Worm (Caenorhabditis elegans): ENCODE results near the gene ZK1058.3.
A peak's percentile ranks its signal among the peaks of the same experiment; 100 is the strongest.

The ZK1058.3 gene

ce11 chrIII:3954220-3954619 is 35.6 kb downstream of the ZK1058.3 start (continued):
- TF ChIP-seq dpl-1 (GFP tag; optimal IDR thresholded peaks at IDR 0.05) (peak; percentile 10), lin-1 (GFP tag; IDR thresholded peaks at IDR 0.05) (no peak), ama-1 (optimal IDR thresholded peaks at IDR 0.05) (peak; percentile 27), mdl-1 (tag; optimal IDR thresholded peaks at IDR 0.05) (peak; percentile 70 to 84), ctbp-1 (GFP tag; IDR thresholded peaks at IDR 0.05) (peak; percentile 47; the same call in 1 of the 2 replicates), madf-5 (GFP tag; IDR thresholded peaks at IDR 0.05) (no peak), rbr-2 (tag; optimal IDR thresholded peaks at IDR 0.05) (no peak), hif-1 (tag; optimal IDR thresholded peaks at IDR 0.05) (peak; percentile 17 to 91), unc-62 (GFP tag; optimal IDR thresholded peaks at IDR 0.05 in 1 of 2) (peak in 1 of 2 experiments; percentile 60), unc-62 (tag; optimal IDR thresholded peaks at IDR 0.05) (no peak), nhr-41 (GFP tag; IDR thresholded peaks at IDR 0.05) (no peak)

ce11 chrIII:3954828-3955227 is 36.2 kb downstream of the ZK1058.3 start:
- TF ChIP-seq unc-62 (GFP tag; optimal IDR thresholded peaks at IDR 0.05 in 1 of 2) (no peak), unc-62 (tag; optimal IDR thresholded peaks at IDR 0.05) (no peak), saeg-2 (GFP tag; IDR thresholded peaks at IDR 0.05) (no peak), spr-1 (tag; optimal IDR thresholded peaks at IDR 0.05) (no peak), ztf-11 (tag; optimal IDR thresholded peaks at IDR 0.05) (no peak), pha-4 (GFP tag; IDR thresholded peaks at IDR 0.05) (no peak), pha-4 (tag; optimal IDR thresholded peaks at IDR 0.05) (no peak), nhr-10 (tag; optimal IDR thresholded peaks at IDR 0.05) (no peak), nhr-28 (tag; optimal IDR thresholded peaks at IDR 0.05) (no peak), nhr-41 (GFP tag; IDR thresholded peaks at IDR 0.05) (no peak), lin-38 (GFP tag; IDR thresholded peaks at IDR 0.05) (no peak), lir-3 (tag; optimal IDR thresholded peaks at IDR 0.05) (no peak), madf-5 (GFP tag; IDR thresholded peaks at IDR 0.05) (no peak), ceh-82 (tag; optimal IDR thresholded peaks at IDR 0.05) (no peak), lin-29 (GFP tag; IDR thresholded peaks at IDR 0.05) (no peak), ama-1 (optimal IDR thresholded peaks at IDR 0.05) (no peak), fos-1 (tag; optimal IDR thresholded peaks at IDR 0.05) (no peak), sdz-12 (GFP tag; optimal IDR thresholded peaks at IDR 0.05) (no peak), aha-1 (tag) (no peak), mdl-1 (tag; optimal IDR thresholded peaks at IDR 0.05) (no peak), T20F7.1 (GFP tag; optimal IDR thresholded peaks at IDR 0.05) (no peak)

- peak in 1 of 2 experiments; percentile 57 for TF ChIP-seq unc-62 (GFP tag; optimal IDR thresholded peaks at IDR 0.05 in 1 of 2)
- TF ChIP-seq unc-62 (tag; optimal IDR thresholded peaks at IDR 0.05): no peak
- peak; percentile 84 for TF ChIP-seq hlh-30 (tag; optimal IDR thresholded peaks at IDR 0.05; ENCODE audit: insufficient read depth)
- no peak for TF ChIP-seq Y75B8A.6 (GFP tag; IDR thresholded peaks at IDR 0.05)
- no peak for TF ChIP-seq aha-1 (tag)
- TF ChIP-seq nhr-111 (GFP tag; optimal IDR thresholded peaks at IDR 0.05): no peak
- TF ChIP-seq ceh-20 (GFP tag; IDR thresholded peaks at IDR 0.05): no peak
- TF ChIP-seq dmd-9 (GFP tag; IDR thresholded peaks at IDR 0.05): no peak
- no peak for TF ChIP-seq lin-13 (GFP tag; optimal IDR thresholded peaks at IDR 0.05)
- peak; percentile 66 for TF ChIP-seq fkh-10 (GFP tag; optimal IDR thresholded peaks at IDR 0.05)
- no peak for TF ChIP-seq F44E2.7 (GFP tag; IDR thresholded peaks at IDR 0.05)
- peak; percentile 62 for TF ChIP-seq hmg-1.1 (GFP tag; IDR thresholded peaks at IDR 0.05)
- TF ChIP-seq T26A8.4 (GFP tag; IDR thresholded peaks at IDR 0.05): no peak
- no peak for TF ChIP-seq vab-7 (GFP tag; IDR thresholded peaks at IDR 0.05)
- peak in 1 of 2 experiments; percentile 10 for TF ChIP-seq hif-1 (tag; optimal IDR thresholded peaks at IDR 0.05)
- no peak for TF ChIP-seq ces-1 (GFP tag; optimal IDR thresholded peaks at IDR 0.05)
- TF ChIP-seq tra-1 (GFP tag; IDR thresholded peaks at IDR 0.05): no peak
- no peak for TF ChIP-seq nhr-77 (tag; optimal IDR thresholded peaks at IDR 0.05)
- peak; percentile 49 for TF ChIP-seq nhr-11 (tag; optimal IDR thresholded peaks at IDR 0.05)
- TF ChIP-seq F37D6.2 (tag; optimal IDR thresholded peaks at IDR 0.05): peak; percentile 14
- TF ChIP-seq fos-1 (tag; optimal IDR thresholded peaks at IDR 0.05): no peak
- TF ChIP-seq mep-1 (tag; optimal IDR thresholded peaks at IDR 0.05): peak; percentile 69
- TF ChIP-seq hlh-11 (tag; optimal IDR thresholded peaks at IDR 0.05): peak; percentile 1
- peak; percentile 52 for TF ChIP-seq mes-2 (tag; optimal IDR thresholded peaks at IDR 0.05; ENCODE audit: poor library complexity, severe bottlenecking)
- peak in 1 of 2 experiments; percentile 69 for TF ChIP-seq lsy-2 (tag; optimal IDR thresholded peaks at IDR 0.05)
- no peak for TF ChIP-seq daf-19 (GFP tag; conservative IDR thresholded peaks at IDR 0.05)
- TF ChIP-seq ztf-7 (tag; optimal IDR thresholded peaks at IDR 0.05): no peak
- TF ChIP-seq R02D3.7 (tag; optimal IDR thresholded peaks at IDR 0.05): no peak
- no peak for TF ChIP-seq daf-12 (tag; optimal IDR thresholded peaks at IDR 0.05)
These were observed 37.0 kb downstream of the ZK1058.3 start for ce11 chrIII:3955674-3956073.

All from whole organism, L4 larva.